Fruit fly (Drosophila melanogaster): Measurements from ENCODE around the gene PolH.
A peak's percentile ranks its signal among the peaks of the same experiment; 100 is the strongest.

Gene PolH

dm6 chr3L:21953028-21954016, 11.7 kb upstream of the PolH start (continued):
- no peak for TF ChIP-seq cad (GFP tag; optimal IDR thresholded peaks at IDR 0.05)
- no peak for TF ChIP-seq Bteb2 (GFP tag; optimal IDR thresholded peaks at IDR 0.05)
- no peak for TF ChIP-seq Sry-β (GFP tag; optimal IDR thresholded peaks at IDR 0.05)
- TF ChIP-seq mam (GFP tag; optimal IDR thresholded peaks at IDR 0.05), result no peak
- TF ChIP-seq pita (GFP tag; optimal IDR thresholded peaks at IDR 0.05), result peak; percentile 30
- no peak for TF ChIP-seq CG11723 (GFP tag; optimal IDR thresholded peaks at IDR 0.05)
- TF ChIP-seq Deaf1 (tag; optimal IDR thresholded peaks at IDR 0.05), result no peak
- TF ChIP-seq cwo (GFP tag; optimal IDR thresholded peaks at IDR 0.05), result no peak
- no peak for TF ChIP-seq CG3838 (GFP tag; optimal IDR thresholded peaks at IDR 0.05)
- no peak for TF ChIP-seq CG11085 (GFP tag; IDR thresholded peaks at IDR 0.05)
- no peak for TF ChIP-seq Meics (GFP tag; optimal IDR thresholded peaks at IDR 0.05)
- TF ChIP-seq Dek (tag; optimal IDR thresholded peaks at IDR 0.05), result no peak
- peak; percentile 30 for TF ChIP-seq BEAF-32 (GFP tag; optimal IDR thresholded peaks at IDR 0.05)
- no peak for TF ChIP-seq Gsc (GFP tag; IDR thresholded peaks at IDR 0.05)
- TF ChIP-seq CG31365 (tag; optimal IDR thresholded peaks at IDR 0.05), result no peak
- TF ChIP-seq Hr51 (GFP tag; optimal IDR thresholded peaks at IDR 0.05), result no peak
- no peak for TF ChIP-seq Sry-δ (GFP tag; optimal IDR thresholded peaks at IDR 0.05)
- no peak for TF ChIP-seq en (GFP tag; optimal IDR thresholded peaks at IDR 0.05)
- TF ChIP-seq mirr (GFP tag; optimal IDR thresholded peaks at IDR 0.05), result peak; percentile 37
- TF ChIP-seq danr (GFP tag; IDR thresholded peaks at IDR 0.05), result no peak
- TF ChIP-seq CG3281 (GFP tag; optimal IDR thresholded peaks at IDR 0.05), result no peak
- TF ChIP-seq esg (GFP tag; conservative IDR thresholded peaks at IDR 0.05), result no peak
- TF ChIP-seq HLH3B (GFP tag; IDR thresholded peaks at IDR 0.05), result no peak
- TF ChIP-seq gfzf (GFP tag; optimal IDR thresholded peaks at IDR 0.05), result peak; percentile 26
- TF ChIP-seq exex (tag; optimal IDR thresholded peaks at IDR 0.05), result peak; percentile 71
- TF ChIP-seq CHES-1-like (GFP tag; optimal IDR thresholded peaks at IDR 0.05), result no peak
- peak; percentile 91 for TF ChIP-seq Hey (tag; optimal IDR thresholded peaks at IDR 0.05)
- TF ChIP-seq dm (GFP tag; optimal IDR thresholded peaks at IDR 0.05), result no peak
- no peak for TF ChIP-seq CG15011 (GFP tag; optimal IDR thresholded peaks at IDR 0.05)
- no peak for TF ChIP-seq nerfin-1 (tag; optimal IDR thresholded peaks at IDR 0.05)
- TF ChIP-seq CG12219 (GFP tag; optimal IDR thresholded peaks at IDR 0.05), result no peak
- peak; percentile 49 for TF ChIP-seq stwl (tag; optimal IDR thresholded peaks at IDR 0.05)
- TF ChIP-seq CG10543 (GFP tag; optimal IDR thresholded peaks at IDR 0.05), result peak; percentile 29
- TF ChIP-seq Hr78 (GFP tag; optimal IDR thresholded peaks at IDR 0.05), result peak in 1 of 2 experiments; percentile 60
- peak; percentile 65 for TF ChIP-seq CG34376 (GFP tag; optimal IDR thresholded peaks at IDR 0.05)
- TF ChIP-seq grn (GFP tag; optimal IDR thresholded peaks at IDR 0.05), result peak; percentile 82
- no peak for TF ChIP-seq Dbx (GFP tag; IDR thresholded peaks at IDR 0.05)
- no peak for TF ChIP-seq seq (GFP tag; IDR thresholded peaks at IDR 0.05)
- TF ChIP-seq CG11560 (tag; IDR thresholded peaks at IDR 0.05), result no peak
- no peak for TF ChIP-seq Max (GFP tag; optimal IDR thresholded peaks at IDR 0.05)
- no peak for TF ChIP-seq ap (GFP tag; IDR thresholded peaks at IDR 0.05)
- TF ChIP-seq scrt (GFP tag; optimal IDR thresholded peaks at IDR 0.05), result no peak
- TF ChIP-seq CG2875 (GFP tag; optimal IDR thresholded peaks at IDR 0.05), result no peak
